Worm (Caenorhabditis elegans) whole organism, mixed stage, embryonic: ENCODE results near the gene Y4C6B.3.
"Not testable (repeated sequence)": the region's sequence is repeated elsewhere in the genome, so short reads cannot be mapped to it uniquely, and the experiment has no call there.

Source experiments
- M03D4.4 ChIP-seq: sonication (generic microtip); optimal IDR thresholded peaks from 2 replicates; lab custom pipeline; 2017; ENCODE audit warnings: mild to moderate bottlenecking, missing genetic modification characterization, missing compliant biosample characterization
- bed-3 ChIP-seq: fragments of 200-800 bp; sonication (Bioruptor generic); optimal IDR thresholded peaks from 3 replicates; lab custom pipeline; 2018; ENCODE audit warnings: mild to moderate bottlenecking, missing genetic modification characterization, moderate library complexity, missing compliant biosample characterization
- blmp-1 ChIP-seq: fragments of 150-350 bp; optimal IDR thresholded peaks from 2 replicates; lab custom pipeline; 2014; ENCODE audit warnings: missing biosample characterization, missing genetic modification characterization
- ceh-39 ChIP-seq: fragments of 150-350 bp; optimal IDR thresholded peaks from 2 replicates; lab custom pipeline; 2014; ENCODE audit warnings: missing biosample characterization, missing genetic modification characterization
- ceh-43 ChIP-seq: fragments of 200-800 bp; sonication (Bioruptor generic); optimal IDR thresholded peaks from 2 replicates; lab custom pipeline; 2018; ENCODE audit warnings: mild to moderate bottlenecking, missing genetic modification characterization, moderate library complexity, missing compliant biosample characterization
- ceh-83 ChIP-seq: fragments of 200-800 bp; sonication (Bioruptor generic); optimal IDR thresholded peaks from 2 replicates; lab custom pipeline; 2018; ENCODE audit warnings: mild to moderate bottlenecking, missing genetic modification characterization, missing compliant biosample characterization
- ces-1 ChIP-seq: fragments of 150-350 bp; optimal IDR thresholded peaks from 2 replicates; lab custom pipeline; 2014; ENCODE audit warnings: missing biosample characterization, missing genetic modification reagents, missing genetic modification characterization
- cnd-1 ChIP-seq: fragments of 200-800 bp; sonication (Bioruptor generic); optimal IDR thresholded peaks from 2 replicates; lab custom pipeline; 2018; ENCODE audit warnings: mild to moderate bottlenecking, missing genetic modification characterization, missing compliant biosample characterization
- drap-1 ChIP-seq: fragments of 200-800 bp; sonication (Bioruptor generic); optimal IDR thresholded peaks from 3 replicates; lab custom pipeline; 2018; ENCODE audit warnings: mild to moderate bottlenecking, missing genetic modification characterization, missing compliant biosample characterization
- elt-1 ChIP-seq: sonication (generic microtip); optimal IDR thresholded peaks from 2 replicates; lab custom pipeline; 2017; ENCODE audit warnings: missing genetic modification characterization, mild to moderate bottlenecking, missing compliant biosample characterization, antibody characterized with exemption, moderate library complexity, borderline replicate concordance; ENCODE audit not compliant: insufficient read depth
- elt-3 ChIP-seq: fragments of 150-350 bp; optimal IDR thresholded peaks from 2 replicates; lab custom pipeline; 2014; ENCODE audit warnings: missing biosample characterization, missing genetic modification characterization
- ham-2 ChIP-seq: fragments of 200-800 bp; sonication (Bioruptor generic); optimal IDR thresholded peaks from 2 replicates; lab custom pipeline; 2018; ENCODE audit warnings: mild to moderate bottlenecking, missing genetic modification characterization, missing compliant biosample characterization
- hlh-1 ChIP-seq: fragments of 150-350 bp; optimal IDR thresholded peaks from 2 replicates; lab custom pipeline; 2014; ENCODE audit warnings: missing biosample characterization, missing genetic modification reagents, missing genetic modification characterization
- lin-13 ChIP-seq: fragments of 150-350 bp; optimal IDR thresholded peaks from 2 replicates; lab custom pipeline; 2014; ENCODE audit warnings: missing biosample characterization, missing genetic modification characterization
- lin-32 ChIP-seq: fragments of 200-800 bp; sonication (Bioruptor generic); optimal IDR thresholded peaks from 2 replicates; lab custom pipeline; 2018; ENCODE audit warnings: mild to moderate bottlenecking, missing genetic modification characterization, missing compliant biosample characterization
- lsy-2 ChIP-seq: fragments of 150-350 bp; optimal IDR thresholded peaks from 2 replicates; lab custom pipeline; 2014; ENCODE audit warnings: missing biosample characterization, missing genetic modification characterization
- mep-1 ChIP-seq: fragments of 150-350 bp; optimal IDR thresholded peaks from 2 replicates; lab custom pipeline; 2017; ENCODE audit warnings: missing biosample characterization, missing genetic modification reagents, missing genetic modification characterization, inconsistent platforms
- mls-2 ChIP-seq: sonication (generic microtip); optimal IDR thresholded peaks from 2 replicates; lab custom pipeline; 2016; ENCODE audit warnings: mild to moderate bottlenecking, missing genetic modification characterization, moderate library complexity, missing compliant biosample characterization
- nhr-12 ChIP-seq: fragments of 150-350 bp; optimal IDR thresholded peaks from 2 replicates; lab custom pipeline; 2014; ENCODE audit warnings: missing biosample characterization, missing genetic modification characterization
- nhr-2 ChIP-seq: fragments of 150-350 bp; optimal IDR thresholded peaks from 2 replicates; lab custom pipeline; 2014; ENCODE audit warnings: missing biosample characterization, missing genetic modification characterization
- nhr-28 ChIP-seq: fragments of 150-350 bp; optimal IDR thresholded peaks from 2 replicates; lab custom pipeline; 2014; ENCODE audit warnings: missing biosample characterization, missing genetic modification characterization
- nhr-76 ChIP-seq: sonication (generic microtip); optimal IDR thresholded peaks from 2 replicates; lab custom pipeline; 2017; ENCODE audit warnings: missing biosample characterization, missing genetic modification characterization
- snpc-4 ChIP-seq: fragments of 150-350 bp; optimal IDR thresholded peaks from 2 replicates; lab custom pipeline; 2014; ENCODE audit warnings: missing biosample characterization, missing genetic modification characterization
- sptf-1 ChIP-seq: sonication (generic microtip); optimal IDR thresholded peaks from 2 replicates; lab custom pipeline; 2017; ENCODE audit warnings: mild to moderate bottlenecking, missing genetic modification characterization, moderate library complexity, missing compliant biosample characterization
- tbx-8 ChIP-seq: fragments of 200-800 bp; sonication (Bioruptor generic); optimal IDR thresholded peaks from 2 replicates; lab custom pipeline; 2018; ENCODE audit warnings: mild to moderate bottlenecking, missing genetic modification characterization, moderate library complexity, missing compliant biosample characterization
- unc-120 ChIP-seq: sonication (generic microtip); optimal IDR thresholded peaks from 2 replicates; lab custom pipeline; 2017; ENCODE audit warnings: missing genetic modification characterization, missing compliant biosample characterization; ENCODE audit not compliant: poor library complexity, severe bottlenecking
- unc-39 ChIP-seq: fragments of 150-350 bp; optimal IDR thresholded peaks from 2 replicates; lab custom pipeline; 2014; ENCODE audit warnings: missing biosample characterization, missing genetic modification characterization
- unc-62 ChIP-seq: fragments of 150-350 bp; optimal IDR thresholded peaks from 2 replicates; lab custom pipeline; 2014; ENCODE audit warnings: missing biosample characterization, missing genetic modification reagents, missing genetic modification characterization
- zip-8 ChIP-seq: fragments of 150-350 bp; optimal IDR thresholded peaks from 2 replicates; lab custom pipeline; 2014; ENCODE audit warnings: missing biosample characterization, missing genetic modification characterization

The Y4C6B.3 gene

ce11 chrIV:5313011-5313410, 19.3 kb upstream of the Y4C6B.3 start, which contains the start of the genes msp-59 and ZK354.2:
Gene msp-59, minus strand, starts transcription at chrIV:5313111.
Gene ZK354.2, plus strand, starts transcription at chrIV:5313405.
- not testable (repeated sequence) for TF ChIP-seq mls-2; ceh-43 (GFP tag; lab: Kevin White, UChicago); nhr-12 (tag; lab: Kevin White, UChicago)
- TF ChIP-seq, all 35 proteins: peak for 0; not testable (repeated sequence) for 35

- TF ChIP-seq drap-1 (GFP tag; lab: Kevin White, UChicago); unc-39 (tag; lab: Kevin White, UChicago); zip-8 (tag; lab: Kevin White, UChicago): not testable (repeated sequence)
- TF ChIP-seq, all 35 proteins: peak for 0; not testable (repeated sequence) for 35
These were observed 16.1 kb upstream of the Y4C6B.3 start, which contains the start of gene msp-65 for ce11 chrIV:5316223-5316622. Gene msp-65, plus strand, starts transcription at chrIV:5316523.

DNA sequence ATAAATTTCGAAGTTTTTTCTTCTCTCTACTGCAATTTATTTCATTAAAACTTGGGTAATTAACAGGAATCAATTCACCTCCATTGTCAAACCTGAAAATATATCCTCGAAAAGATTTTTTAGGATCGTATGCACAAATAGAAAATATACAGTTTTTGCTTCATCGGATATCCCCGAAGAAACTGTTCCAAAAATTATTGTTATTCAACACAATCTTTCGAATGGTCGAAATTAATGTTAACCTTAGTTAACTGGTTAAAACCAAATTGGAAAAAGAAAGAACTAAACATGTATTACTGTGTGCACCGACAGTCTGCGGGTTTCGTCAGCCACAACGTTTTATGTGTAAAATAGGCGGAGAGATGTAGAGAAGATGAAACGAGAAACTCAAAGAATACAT, 15.2 kb upstream of the Y4C6B.3 start:
- TF ChIP-seq ceh-83 (no peak), elt-3 (tag; lab: Kevin White, UChicago) (no peak), cnd-1 (tag; lab: Kevin White, UChicago) (no peak), ceh-43 (GFP tag; lab: Kevin White, UChicago) (no peak), blmp-1 (tag; lab: Kevin White, UChicago) (no peak), tbx-8 (GFP tag; lab: Kevin White, UChicago) (no peak), bed-3 (no peak), mep-1 (tag; lab: Kevin White, UChicago) (no peak), elt-1 (no peak)
- TF ChIP-seq, all 35 proteins: peak for 0

DNA sequence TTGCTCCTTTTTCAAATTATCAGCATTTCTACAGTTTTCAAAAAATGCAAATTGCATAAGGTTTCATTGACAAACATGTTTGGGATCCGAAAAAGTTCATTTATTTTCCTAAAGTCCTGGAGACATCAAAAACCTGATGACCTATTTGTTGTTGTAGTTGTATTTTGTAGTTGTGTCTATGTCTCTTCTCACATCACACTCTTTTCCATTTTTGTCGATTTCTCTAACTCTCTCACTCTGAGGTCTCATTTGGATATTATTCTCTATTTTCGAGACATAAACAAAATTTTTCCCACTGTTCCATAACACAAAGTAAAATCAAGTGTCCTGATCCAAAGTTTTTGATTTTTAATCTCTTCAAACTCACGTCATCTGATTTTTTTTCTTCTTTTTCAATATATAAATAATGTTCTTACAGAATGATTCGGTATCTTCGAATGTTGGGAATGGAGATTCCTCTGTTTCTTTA, 13.4 kb upstream of the Y4C6B.3 start, which contains the start of gene slc-46A:
slc-46A (plus strand) TSS at position 419 of the 469 bp plus-strand sequence.
- TF ChIP-seq sptf-1 (tag; lab: Kevin White, UChicago) (no peak), elt-3 (tag; lab: Kevin White, UChicago) (no peak), M03D4.4 (tag; lab: Kevin White, UChicago) (no peak), mep-1 (tag; lab: Kevin White, UChicago) (no peak), blmp-1 (tag; lab: Kevin White, UChicago) (no peak), unc-62 (no peak), cnd-1 (tag; lab: Kevin White, UChicago) (no peak), bed-3 (no peak), ceh-43 (GFP tag; lab: Kevin White, UChicago) (no peak)

- no peak for TF ChIP-seq lin-32 (GFP tag; lab: Kevin White, UChicago)
- no peak for TF ChIP-seq ceh-83
- TF ChIP-seq nhr-2: no peak
- TF ChIP-seq unc-62: no peak
- TF ChIP-seq lin-13 (tag; lab: Kevin White, UChicago): no peak
- TF ChIP-seq mls-2: no peak
- no peak for TF ChIP-seq ceh-39
- TF ChIP-seq blmp-1 (tag; lab: Kevin White, UChicago): no peak
- no peak for TF ChIP-seq ceh-43 (GFP tag; lab: Kevin White, UChicago)
- TF ChIP-seq cnd-1 (tag; lab: Kevin White, UChicago): no peak
- no peak for TF ChIP-seq hlh-1 (tag; lab: Kevin White, UChicago)
- TF ChIP-seq snpc-4 (tag; lab: Kevin White, UChicago): no peak
- no peak for TF ChIP-seq ces-1 (GFP tag; lab: Kevin White, UChicago)
These were observed 6.1 kb upstream of the Y4C6B.3 start, which contains the start of gene Y4C6B.4 for ce11 chrIV:5326144-5326543. Gene Y4C6B.4, plus strand, starts transcription at chrIV:5326444.

DNA sequence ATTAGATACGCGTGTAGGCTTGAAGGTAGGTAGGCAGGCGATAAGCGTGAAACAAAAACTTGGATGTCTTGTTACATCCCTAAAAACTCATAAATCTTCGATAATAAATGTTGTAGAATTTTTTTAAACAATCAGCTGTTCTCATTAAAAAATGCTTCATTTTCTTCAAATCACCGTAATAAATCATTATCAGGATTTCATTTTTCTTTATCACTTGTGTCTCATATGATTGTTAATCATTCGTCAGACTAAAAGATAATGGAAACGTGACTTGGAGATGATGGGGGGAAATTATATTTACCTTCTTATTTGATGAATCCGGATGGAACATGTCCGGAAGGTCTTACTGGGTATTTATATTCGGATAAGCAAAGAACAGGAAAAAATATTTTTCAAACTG, 1.2 kb downstream of the Y4C6B.3 start:
- TF ChIP-seq elt-3 (tag; lab: Kevin White, UChicago) (no peak), unc-120 (tag; lab: Kevin White, UChicago) (no peak), cnd-1 (tag; lab: Kevin White, UChicago) (no peak), unc-39 (tag; lab: Kevin White, UChicago) (no peak), mls-2 (no peak), blmp-1 (tag; lab: Kevin White, UChicago) (no peak), ceh-83 (no peak), ham-2 (GFP tag; lab: Kevin White, UChicago) (no peak), snpc-4 (tag; lab: Kevin White, UChicago) (no peak), elt-1 (no peak), ceh-39 (no peak), nhr-28 (tag; lab: Kevin White, UChicago) (no peak), lin-32 (GFP tag; lab: Kevin White, UChicago) (no peak), nhr-76 (tag; lab: Kevin White, UChicago) (no peak), lsy-2 (tag; lab: Kevin White, UChicago) (no peak), tbx-8 (GFP tag; lab: Kevin White, UChicago) (no peak)
